Worm (Caenorhabditis elegans) whole organism, L4 larva: Measurements from ENCODE around the gene srh-271.

ENCODE experiments used
- ZK337.2 ChIP-seq: fragments of 200-800 bp; sonication (Bioruptor generic); IDR thresholded peaks from 2 replicates; pipeline ENCODE4 v1.3.6; 2022; ENCODE audit warnings: missing genetic modification reagents, missing genetic modification characterization, missing compliant biosample characterization
- aly-2 ChIP-seq: sonication (generic microtip); optimal IDR thresholded peaks from 2 replicates; lab custom pipeline; 2018; ENCODE audit warnings: missing biosample characterization, missing genetic modification characterization
- madf-9 ChIP-seq: fragments of 200-800 bp; sonication (Bioruptor generic); conservative IDR thresholded peaks from 2 replicates; pipeline ENCODE4 v1.3.6; 2022; ENCODE audit warnings: missing genetic modification reagents, missing genetic modification characterization, missing compliant biosample characterization
- nhr-25 ChIP-seq: sonication (generic microtip); optimal IDR thresholded peaks from 2 replicates; lab custom pipeline; 2017; ENCODE audit warnings: missing genetic modification characterization, mild to moderate bottlenecking, missing compliant biosample characterization, antibody characterized with exemption, moderate library complexity, borderline replicate concordance; ENCODE audit not compliant: insufficient read depth
- nhr-28 ChIP-seq: fragments of 150-350 bp; optimal IDR thresholded peaks from 2 replicates; lab custom pipeline; 2014; ENCODE audit warnings: missing biosample characterization, missing genetic modification characterization

DNA sequence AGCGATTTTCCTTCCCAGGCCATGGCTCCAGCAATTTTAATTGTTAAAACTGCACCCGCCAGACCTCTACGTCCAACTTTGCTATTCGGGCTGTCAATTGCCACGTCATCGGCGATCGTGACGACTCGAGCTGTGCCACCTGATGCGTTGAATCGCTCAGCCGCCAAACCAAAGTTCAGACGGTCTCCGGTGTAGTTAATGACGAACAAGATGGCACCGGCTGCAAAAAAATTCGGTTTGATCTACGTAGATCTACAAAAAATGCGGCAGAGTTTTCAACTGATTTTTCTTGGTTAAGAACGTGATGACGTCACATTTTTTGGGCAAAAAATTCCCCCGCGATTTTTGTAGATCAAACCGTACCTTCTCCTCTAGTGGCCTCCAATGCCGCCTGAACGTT, 29.2 kb upstream of the srh-271 start:
- TF ChIP-seq ZK337.2 (GFP tag; lab: Robert Waterston, UW) (no peak), madf-9 (GFP tag; lab: Robert Waterston, UW) (no peak), aly-2 (tag; lab: Kevin White, UChicago) (no peak), nhr-25 (tag; lab: Kevin White, UChicago) (no peak), nhr-28 (no peak)
